Fruit fly (Drosophila melanogaster): Measurements from ENCODE around the gene CG14111.

DNA sequence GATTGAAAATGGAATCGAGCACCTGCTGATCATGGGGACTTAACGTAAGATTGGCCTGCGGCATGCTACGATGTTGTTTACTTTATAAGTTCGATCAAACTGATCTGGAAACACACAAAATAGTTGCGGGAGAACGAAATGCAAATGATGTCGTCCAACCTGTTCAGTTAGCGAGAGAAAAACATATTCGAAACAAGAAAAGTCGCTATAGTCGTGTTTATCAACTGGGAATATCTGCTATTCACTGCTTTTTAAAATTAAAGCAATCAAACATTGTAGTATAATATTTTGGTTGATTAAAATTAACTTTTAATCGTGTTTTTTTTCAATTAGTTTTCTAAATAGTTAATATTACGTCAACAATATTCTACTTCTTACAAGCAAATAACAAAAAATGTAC lies 48.8 kb downstream of the CG14111 start, which contains the start of gene CG14105:
- TF ChIP-seq CG8478 (optimal IDR thresholded peaks at IDR 0.05): no peak
- no peak for TF ChIP-seq pan (optimal IDR thresholded peaks at IDR 0.05)

All from whole organism.